Worm (Caenorhabditis elegans) whole organism, L2 larva: ENCODE measurements around the gene Y38C1AA.1.

Experiments
- lin-13 ChIP-seq: fragments of 150-350 bp; optimal IDR thresholded peaks from 2 replicates; lab custom pipeline; 2014; ENCODE audit warnings: missing biosample characterization, missing genetic modification reagents, missing genetic modification characterization
- nhr-237 ChIP-seq: fragments of 150-350 bp; optimal IDR thresholded peaks from 2 replicates; lab custom pipeline; 2014; ENCODE audit warnings: missing biosample characterization, missing genetic modification characterization
- unc-39 ChIP-seq: fragments of 150-350 bp; optimal IDR thresholded peaks from 2 replicates; lab custom pipeline; 2014; ENCODE audit warnings: missing biosample characterization, missing genetic modification characterization

DNA sequence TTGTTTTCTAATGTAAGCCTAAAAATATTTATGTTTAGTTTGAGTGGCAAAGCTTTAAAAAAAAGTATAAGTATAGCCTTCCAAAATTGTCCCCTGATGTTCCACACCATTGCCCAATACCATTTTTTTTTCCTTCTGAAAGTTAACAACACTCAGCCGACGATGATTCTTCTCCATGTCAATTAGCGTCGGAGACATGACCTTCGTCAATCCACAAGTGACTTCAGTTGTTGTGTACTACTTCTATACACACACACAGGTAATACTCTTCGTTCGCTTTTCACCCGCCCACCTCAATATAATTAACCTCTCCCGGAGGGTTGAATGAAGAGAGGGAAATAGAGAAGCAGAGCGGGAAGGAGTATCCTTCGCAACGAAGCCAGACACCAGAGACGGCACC is 43.2 kb upstream of the Y38C1AA.1 start, which contains the start of gene cutl-24:
- no peak for TF ChIP-seq lin-13 (GFP tag; lab: Kevin White, UChicago)
- no peak for TF ChIP-seq unc-39 (tag; lab: Kevin White, UChicago)
- no peak for TF ChIP-seq nhr-237
